Fruit fly (Drosophila melanogaster) whole organism, adult: Measurements from ENCODE around the gene CG17134.

Experiments used
- CG11617 ChIP-seq: fragments of 200-800 bp; sonication (Bioruptor generic); optimal IDR thresholded peaks from 2 replicates; lab custom pipeline; 2017; ENCODE audit warnings: mild to moderate bottlenecking, missing biosample characterization, missing genetic modification reagents, missing genetic modification characterization
- CG14711 ChIP-seq: fragments of 200-800 bp; sonication (Bioruptor generic); optimal IDR thresholded peaks from 2 replicates; lab custom pipeline; 2018; ENCODE audit warnings: missing biosample characterization, mild to moderate bottlenecking, missing genetic modification characterization, moderate library complexity
- CG33017 ChIP-seq: fragments of 200-800 bp; sonication (Bioruptor generic); optimal IDR thresholded peaks from 2 replicates; lab custom pipeline; 2018; ENCODE audit warnings: missing biosample characterization, mild to moderate bottlenecking, missing genetic modification characterization, moderate library complexity
- CG5204 ChIP-seq: fragments of 200-800 bp; sonication (Bioruptor generic); optimal IDR thresholded peaks from 2 replicates; lab custom pipeline; 2016; ENCODE audit warnings: missing biosample characterization, missing genetic modification characterization
- CG7101 ChIP-seq: fragments of 200-800 bp; sonication (Bioruptor generic); optimal IDR thresholded peaks from 2 replicates; lab custom pipeline; 2018; ENCODE audit warnings: missing biosample characterization, mild to moderate bottlenecking, missing genetic modification characterization, moderate library complexity
- Crg-1 ChIP-seq: fragments of 200-800 bp; sonication (Bioruptor generic); optimal IDR thresholded peaks from 2 replicates; lab custom pipeline; 2016; ENCODE audit warnings: missing biosample characterization, missing genetic modification characterization
- Hr96 ChIP-seq: fragments of 200-800 bp; sonication (Bioruptor generic); optimal IDR thresholded peaks from 2 replicates; lab custom pipeline; 2016; ENCODE audit warnings: missing biosample characterization, missing genetic modification characterization
- bab1 ChIP-seq: fragments of 200-800 bp; sonication (Bioruptor generic); optimal IDR thresholded peaks from 3 replicates; lab custom pipeline; 2019; ENCODE audit warnings: missing biosample characterization, mild to moderate bottlenecking, missing genetic modification characterization, moderate library complexity
- cic ChIP-seq: fragments of 200-800 bp; sonication (Bioruptor generic); optimal IDR thresholded peaks from 2 replicates; lab custom pipeline; 2017; ENCODE audit warnings: missing biosample characterization, mild to moderate bottlenecking, missing genetic modification characterization, moderate library complexity
- cnc ChIP-seq, 2 experiments: fragments of >200 bp; optimal IDR thresholded peaks; 2 replicates each; lab custom pipeline; 2017
- kay ChIP-seq: fragments of 200-800 bp; sonication (Bioruptor generic); peaks from one replicate; lab custom pipeline; 2016; ENCODE audit warnings: missing biosample characterization, missing genetic modification characterization, borderline replicate concordance
- pad ChIP-seq: fragments of 200-800 bp; sonication (Bioruptor generic); optimal IDR thresholded peaks from 3 replicates; lab custom pipeline; 2017; ENCODE audit warnings: missing biosample characterization, missing genetic modification characterization, mild to moderate bottlenecking, moderate library complexity, missing genetic modification reagents
- tj ChIP-seq: fragments of 200-800 bp; sonication (Bioruptor generic); optimal IDR thresholded peaks from 3 replicates; lab custom pipeline; 2017; ENCODE audit warnings: missing biosample characterization, mild to moderate bottlenecking, missing genetic modification characterization, moderate library complexity
- toe ChIP-seq: fragments of 200-800 bp; sonication (Bioruptor generic); optimal IDR thresholded peaks from 2 replicates; lab custom pipeline; 2016; ENCODE audit warnings: missing biosample characterization, missing genetic modification characterization

- TF ChIP-seq cic (GFP tag; lab: Kevin White, UChicago) (no peak), CG5204 (GFP tag; lab: Kevin White, UChicago) (no peak), kay (no peak), CG33017 (tag; lab: Kevin White, UChicago) (no peak), CG7101 (tag; lab: Kevin White, UChicago) (no peak), Hr96 (GFP tag; lab: Kevin White, UChicago) (no peak), tj (no peak), bab1 (no peak), cnc (optimal IDR thresholded peaks at IDR 0.05; lab: Kevin White, UChicago) (no peak), toe (GFP tag; lab: Kevin White, UChicago) (no peak), Crg-1 (GFP tag; lab: Kevin White, UChicago) (no peak), CG11617 (GFP tag; lab: Kevin White, UChicago) (no peak), pad (GFP tag; lab: Kevin White, UChicago) (no peak), CG14711 (tag; lab: Kevin White, UChicago) (no peak)
Measured at dm6 chr2L:10822620-10823019, 2.1 kb downstream of the CG17134 start.
